Fruit fly (Drosophila melanogaster): ENCODE data around the gene CG10340.

The CG10340 gene

DNA sequence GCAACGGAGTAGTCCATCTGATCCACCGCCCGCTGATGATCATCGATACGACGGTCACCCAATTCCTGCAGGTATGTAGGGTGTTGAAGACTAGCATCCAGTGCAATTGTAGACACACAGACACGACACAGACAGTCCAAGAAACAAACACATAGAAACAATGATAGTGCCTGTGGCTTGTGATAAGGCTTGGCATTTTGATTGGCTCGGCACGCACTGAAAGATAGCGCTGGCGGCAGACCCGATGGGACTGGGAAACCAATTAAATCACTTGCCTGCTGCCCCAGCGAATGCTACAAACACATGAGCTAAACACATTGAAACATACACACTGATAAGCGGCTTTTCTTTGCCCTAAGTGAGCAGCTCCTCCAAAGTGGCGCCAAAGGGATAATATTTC, 18.5 kb upstream of the CG10340 start:
- TF ChIP-seq Myc (optimal IDR thresholded peaks at IDR 0.05) (no peak), ttk (optimal IDR thresholded peaks at IDR 0.05) (no peak), h (optimal IDR thresholded peaks at IDR 0.05) (no peak), insv (optimal IDR thresholded peaks at IDR 0.05) (no peak), Sin3A (optimal IDR thresholded peaks at IDR 0.05) (no peak), psq (optimal IDR thresholded peaks at IDR 0.05) (no peak)

DNA sequence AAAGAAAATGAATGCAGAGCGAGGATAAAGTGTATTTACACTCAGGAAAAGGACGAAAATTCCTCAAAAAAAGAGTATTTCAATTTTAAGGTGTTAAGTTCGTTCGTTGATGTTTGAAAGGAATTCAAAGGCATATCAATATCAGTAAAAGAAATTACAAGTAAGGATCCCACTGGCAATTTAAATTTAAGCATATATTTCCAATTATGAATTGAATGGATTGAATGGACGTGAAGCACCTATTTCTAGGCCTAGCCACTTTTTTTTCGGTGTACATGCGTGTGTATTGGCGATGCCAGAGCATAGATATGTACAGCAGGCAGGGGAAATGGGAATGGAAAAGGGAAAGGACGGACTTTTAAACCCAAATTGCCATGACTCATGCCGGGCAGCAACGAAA, 16.4 kb upstream of the CG10340 start:
- TF ChIP-seq Sin3A (optimal IDR thresholded peaks at IDR 0.05) (no peak), h (optimal IDR thresholded peaks at IDR 0.05) (no peak), psq (optimal IDR thresholded peaks at IDR 0.05) (no peak), insv (optimal IDR thresholded peaks at IDR 0.05) (no peak), Myc (optimal IDR thresholded peaks at IDR 0.05) (no peak), ttk (optimal IDR thresholded peaks at IDR 0.05) (no peak)

DNA sequence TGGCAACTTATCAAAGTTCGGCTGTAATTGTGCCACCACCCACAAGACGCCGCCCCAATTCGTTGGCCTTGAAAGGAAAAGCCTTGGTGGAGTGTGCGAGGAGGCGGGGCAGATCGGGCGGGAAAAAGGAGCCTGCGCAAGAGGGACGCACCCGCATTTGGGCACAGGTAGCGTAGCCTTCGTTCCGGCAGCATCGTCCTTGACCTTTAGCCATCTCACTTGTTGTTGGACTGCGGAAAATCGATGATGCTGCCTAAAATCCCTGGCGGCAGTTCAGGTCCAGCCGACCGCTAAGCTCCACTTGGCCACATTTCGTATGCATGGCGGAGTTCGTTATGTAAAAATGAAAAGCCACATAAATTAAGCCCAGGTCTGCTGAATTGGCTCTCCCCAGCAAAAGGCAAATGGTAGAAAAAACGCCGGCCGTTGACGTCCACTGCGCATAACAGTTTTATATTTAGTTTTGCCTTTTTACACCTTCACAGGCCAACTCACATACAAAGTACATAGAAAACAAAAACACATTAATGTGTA, 12.8 kb upstream of the CG10340 start:
- no peak for TF ChIP-seq Myc (optimal IDR thresholded peaks at IDR 0.05)
- TF ChIP-seq ttk (optimal IDR thresholded peaks at IDR 0.05): no peak
- TF ChIP-seq insv (optimal IDR thresholded peaks at IDR 0.05): no peak
- TF ChIP-seq h (optimal IDR thresholded peaks at IDR 0.05): no peak
- TF ChIP-seq psq (optimal IDR thresholded peaks at IDR 0.05): no peak
- TF ChIP-seq Sin3A (optimal IDR thresholded peaks at IDR 0.05): no peak

DNA sequence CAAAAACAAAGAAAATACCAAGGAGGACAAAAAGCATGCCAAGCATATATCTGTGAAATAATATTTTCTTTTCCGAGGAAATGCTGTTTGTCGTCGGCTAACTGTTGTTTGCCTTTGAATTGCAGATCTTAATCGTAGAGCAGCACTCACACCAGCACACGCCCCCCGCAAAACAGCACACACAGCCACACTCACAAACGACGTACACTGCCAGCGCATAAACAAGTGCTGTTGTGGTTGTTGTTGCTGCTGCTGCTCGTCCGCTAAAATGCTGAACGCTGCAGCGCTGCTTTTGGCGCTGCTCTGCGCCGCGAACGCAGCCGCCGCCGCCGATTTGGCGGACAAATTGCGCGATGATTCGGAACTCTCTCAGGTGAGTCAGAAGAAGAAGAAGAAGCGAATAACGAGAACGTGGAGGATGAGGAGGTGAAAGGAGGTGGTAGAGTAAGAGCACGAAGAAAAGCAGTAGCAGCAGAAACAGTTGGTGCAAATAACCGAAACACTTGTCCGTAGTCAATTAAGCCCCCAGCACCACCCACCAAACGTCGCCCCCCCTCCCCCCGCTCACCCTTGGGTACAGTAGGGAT, 11.7 kb upstream of the CG10340 start:
- TF ChIP-seq Sin3A (optimal IDR thresholded peaks at IDR 0.05) (no peak), insv (optimal IDR thresholded peaks at IDR 0.05) (no peak), Myc (optimal IDR thresholded peaks at IDR 0.05) (no peak), ttk (optimal IDR thresholded peaks at IDR 0.05) (no peak), psq (optimal IDR thresholded peaks at IDR 0.05) (no peak), h (optimal IDR thresholded peaks at IDR 0.05) (no peak)

DNA sequence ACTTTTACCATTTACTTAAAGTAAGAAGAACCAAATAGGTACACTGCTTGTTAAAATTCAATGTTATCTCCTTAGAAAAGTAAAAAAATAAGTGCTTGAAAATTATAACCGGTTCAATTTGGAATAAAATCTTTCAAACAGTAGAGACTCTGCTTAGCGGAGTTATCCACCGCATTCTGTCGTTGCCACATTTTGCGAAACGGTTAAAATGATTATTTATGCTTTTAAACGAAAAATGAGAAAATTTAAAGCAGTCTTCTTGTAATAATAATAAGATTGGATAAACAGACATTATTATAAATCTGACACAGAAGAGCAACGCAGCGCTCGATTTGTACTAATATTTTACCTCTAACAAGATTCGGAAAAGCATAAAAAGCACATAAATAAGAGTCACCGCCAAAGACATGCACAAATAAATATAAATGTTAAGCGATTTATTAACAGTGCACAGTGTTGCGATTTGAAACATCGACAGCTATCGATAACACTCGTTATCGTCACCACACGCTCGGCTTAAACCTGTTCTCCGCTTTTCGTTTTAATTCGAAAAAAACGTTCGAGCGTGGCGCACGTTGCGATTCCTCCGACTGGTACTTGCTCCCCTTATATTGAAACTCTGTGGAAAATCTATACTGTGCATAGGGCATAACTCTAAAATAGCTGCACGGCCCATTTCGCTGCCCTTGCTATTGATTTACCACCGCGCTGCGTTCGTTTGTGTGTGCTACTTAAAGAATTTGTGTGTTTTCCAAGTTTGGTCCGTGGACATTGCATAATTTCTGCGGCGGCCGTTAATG, 10.8 kb upstream of the CG10340 start, which contains the start of gene Fas1:
Gene Fas1, plus strand, starts transcription at position 489 of the 800 bp plus-strand sequence.
- TF ChIP-seq psq (optimal IDR thresholded peaks at IDR 0.05) (no peak), Sin3A (optimal IDR thresholded peaks at IDR 0.05) (no peak), Myc (optimal IDR thresholded peaks at IDR 0.05) (no peak), ttk (optimal IDR thresholded peaks at IDR 0.05) (no peak), h (optimal IDR thresholded peaks at IDR 0.05) (no peak), insv (optimal IDR thresholded peaks at IDR 0.05) (no peak)

DNA sequence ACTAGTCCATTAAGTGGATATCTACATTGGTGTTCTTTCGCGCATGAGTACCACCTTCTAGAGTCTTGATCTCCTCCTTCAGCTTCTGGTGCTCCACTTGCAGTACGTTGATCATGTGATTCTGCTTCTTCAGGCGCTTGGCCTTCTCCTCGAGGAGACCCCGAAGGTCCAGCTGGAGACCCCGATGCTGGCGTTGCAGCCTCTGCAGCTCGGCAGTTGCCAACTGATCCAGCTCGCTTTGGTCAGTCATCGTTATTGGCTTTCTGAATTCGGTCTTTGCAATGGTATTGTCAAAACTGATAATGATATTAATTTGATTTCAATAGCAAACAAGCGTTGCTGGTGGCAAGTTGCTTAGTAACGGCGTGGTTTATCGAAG, 10.2 kb upstream of the CG10340 start, which contains the start of gene Ccdc114:
Gene Ccdc114, minus strand, starts transcription at position 347 of the 379 bp plus-strand sequence.
- no peak for TF ChIP-seq Myc (optimal IDR thresholded peaks at IDR 0.05)
- no peak for TF ChIP-seq insv (optimal IDR thresholded peaks at IDR 0.05)

DNA sequence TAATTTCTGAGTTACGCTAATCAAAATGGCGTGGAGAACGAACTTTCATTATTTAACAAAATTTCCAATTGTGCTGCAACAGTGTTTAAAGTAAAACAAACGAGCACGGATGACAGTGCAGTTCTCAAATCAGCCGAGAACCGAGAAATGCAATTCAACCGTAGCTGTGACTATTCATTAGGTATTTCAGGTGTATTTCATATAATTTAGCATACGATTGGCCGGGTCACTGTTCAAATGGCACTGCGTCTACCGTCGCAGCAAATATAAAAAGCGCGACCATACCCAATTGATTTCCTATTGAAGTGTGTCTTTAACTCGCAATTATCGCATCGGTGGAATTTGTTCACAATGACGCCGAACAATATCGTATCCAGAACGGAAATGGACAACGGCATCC, 6.3 kb upstream of the CG10340 start, which contains the start of gene CG14893:
Gene CG14893, plus strand, starts transcription at position 301 of the 400 bp plus-strand sequence.
- TF ChIP-seq psq (optimal IDR thresholded peaks at IDR 0.05): no peak
- no peak for TF ChIP-seq Myc (optimal IDR thresholded peaks at IDR 0.05)
- no peak for TF ChIP-seq ttk (optimal IDR thresholded peaks at IDR 0.05)
- no peak for TF ChIP-seq insv (optimal IDR thresholded peaks at IDR 0.05)

DNA sequence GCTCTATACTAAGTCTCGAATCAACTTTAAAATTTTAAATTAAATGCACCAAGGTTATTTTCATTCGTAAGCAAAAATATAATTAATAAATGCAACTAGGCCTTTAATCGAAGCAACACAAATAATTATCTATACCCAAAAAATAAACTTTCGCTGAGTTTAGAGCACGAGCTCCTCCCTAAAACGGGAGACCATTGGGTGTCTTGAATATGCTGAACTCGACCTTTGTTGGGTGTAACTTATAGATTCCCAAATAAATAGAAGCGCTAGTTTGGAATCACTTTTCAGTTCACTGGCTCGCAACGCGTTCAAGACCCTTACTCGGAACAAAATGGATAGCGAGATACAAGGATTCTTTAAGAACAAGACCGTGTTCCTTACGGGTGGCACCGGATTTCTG, 3.5 kb upstream of the CG10340 start, which contains the start of gene CG17560:
Gene CG17560, plus strand, starts transcription at position 301 of the 400 bp plus-strand sequence.
- no peak for TF ChIP-seq Myc (optimal IDR thresholded peaks at IDR 0.05)
- no peak for TF ChIP-seq psq (optimal IDR thresholded peaks at IDR 0.05)
- TF ChIP-seq Sin3A (optimal IDR thresholded peaks at IDR 0.05): no peak
- no peak for TF ChIP-seq h (optimal IDR thresholded peaks at IDR 0.05)
- TF ChIP-seq ttk (optimal IDR thresholded peaks at IDR 0.05): no peak
- no peak for TF ChIP-seq insv (optimal IDR thresholded peaks at IDR 0.05)

DNA sequence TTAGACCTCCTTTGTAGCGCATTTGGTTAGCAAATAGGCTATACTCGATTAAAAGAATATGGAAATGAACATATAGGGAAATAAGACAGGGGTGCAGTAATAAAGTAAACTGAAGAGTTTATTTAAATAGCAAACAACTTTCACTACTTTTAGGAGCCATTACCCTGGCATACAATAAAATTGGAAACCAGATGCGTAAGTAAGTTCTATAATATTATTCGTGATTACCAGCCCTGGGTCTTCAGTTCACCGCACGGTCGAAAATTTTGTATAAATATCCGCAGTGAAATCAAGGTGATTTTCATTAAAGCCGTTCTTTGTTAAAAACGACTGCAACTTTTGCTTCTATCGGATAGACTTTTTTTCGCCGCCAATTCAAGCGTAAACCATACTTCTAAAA, 818 bp upstream of the CG10340 start, which contains the start of gene CG17562:
Gene CG17562, plus strand, starts transcription at position 301 of the 400 bp plus-strand sequence.
- TF ChIP-seq ttk (optimal IDR thresholded peaks at IDR 0.05): no peak
- TF ChIP-seq Myc (optimal IDR thresholded peaks at IDR 0.05): no peak
- no peak for TF ChIP-seq psq (optimal IDR thresholded peaks at IDR 0.05)
- TF ChIP-seq Sin3A (optimal IDR thresholded peaks at IDR 0.05): no peak
- no peak for TF ChIP-seq insv (optimal IDR thresholded peaks at IDR 0.05)
- TF ChIP-seq h (optimal IDR thresholded peaks at IDR 0.05): no peak

DNA sequence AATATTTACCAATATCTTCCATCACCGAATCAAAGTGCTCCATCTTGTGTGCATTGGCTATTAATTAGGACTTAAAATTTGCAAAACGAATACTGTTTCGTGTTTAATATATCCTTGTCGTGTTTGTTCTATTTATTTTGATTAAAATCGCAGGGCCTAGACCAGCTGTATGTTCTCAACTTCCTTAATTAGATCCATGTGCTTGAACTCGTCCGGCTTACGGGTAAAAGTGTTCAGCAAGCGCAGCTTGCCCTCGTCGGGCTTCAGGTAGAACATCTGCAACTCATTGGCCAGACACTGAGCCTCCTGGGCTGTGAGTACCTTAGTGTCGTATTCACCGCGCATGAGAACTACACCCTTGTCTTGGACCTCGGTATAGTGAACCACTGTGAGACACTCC, 891 bp downstream of the CG10340 start, which contains the start of gene CG12783:
Gene CG12783, minus strand, starts transcription at position 101 of the 400 bp plus-strand sequence.
- TF ChIP-seq Sin3A (optimal IDR thresholded peaks at IDR 0.05) (no peak), psq (optimal IDR thresholded peaks at IDR 0.05) (no peak), h (optimal IDR thresholded peaks at IDR 0.05) (no peak), Myc (optimal IDR thresholded peaks at IDR 0.05) (no peak), ttk (optimal IDR thresholded peaks at IDR 0.05) (no peak), insv (optimal IDR thresholded peaks at IDR 0.05) (no peak)

DNA sequence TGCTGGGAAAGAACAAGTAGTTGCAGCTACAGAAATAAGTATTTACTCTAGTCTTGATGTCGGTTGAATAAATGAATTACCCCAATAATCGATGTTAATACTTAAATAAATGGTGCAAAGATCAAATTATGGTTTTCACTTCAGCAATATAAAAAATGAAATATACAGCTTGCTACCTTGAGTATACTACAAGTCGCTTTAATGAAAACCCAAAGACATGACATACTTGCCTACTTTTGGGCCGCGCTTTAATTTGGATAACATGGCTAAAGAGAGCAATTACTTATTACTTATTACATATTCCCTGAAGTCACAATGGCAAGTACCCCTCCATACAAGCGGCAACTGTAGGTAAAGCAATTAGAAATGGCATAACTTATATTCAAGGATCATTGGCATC, 3.0 kb downstream of the CG10340 start:
- TF ChIP-seq psq (optimal IDR thresholded peaks at IDR 0.05): no peak
- TF ChIP-seq Myc (optimal IDR thresholded peaks at IDR 0.05): no peak
- TF ChIP-seq ttk (optimal IDR thresholded peaks at IDR 0.05): no peak
- TF ChIP-seq insv (optimal IDR thresholded peaks at IDR 0.05): no peak
- no peak for TF ChIP-seq Sin3A (optimal IDR thresholded peaks at IDR 0.05)
- no peak for TF ChIP-seq h (optimal IDR thresholded peaks at IDR 0.05)

DNA sequence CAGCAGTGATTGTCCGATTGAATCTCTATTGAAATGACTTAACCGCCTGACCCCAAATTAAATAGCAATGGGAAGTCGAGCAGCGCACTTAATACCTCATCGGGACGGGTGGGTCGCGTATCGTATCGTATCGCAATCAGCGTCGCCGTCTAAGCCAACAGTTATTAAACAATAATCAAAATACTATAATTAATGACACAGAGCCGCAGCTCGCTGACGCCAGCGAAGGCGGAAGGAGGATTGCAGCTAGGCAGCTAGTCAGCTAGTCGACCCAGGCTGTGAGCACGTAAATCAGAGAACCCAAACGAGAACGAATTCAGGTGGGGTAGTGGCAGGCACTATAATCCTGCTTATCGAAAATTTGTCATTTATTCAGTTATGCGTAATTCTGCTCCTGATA, 5.3 kb downstream of the CG10340 start, which contains the start of gene NPF:
Gene NPF, plus strand, starts transcription at position 301 of the 400 bp plus-strand sequence.
- TF ChIP-seq h (optimal IDR thresholded peaks at IDR 0.05) (no peak), Sin3A (optimal IDR thresholded peaks at IDR 0.05) (no peak), insv (optimal IDR thresholded peaks at IDR 0.05) (no peak), Myc (optimal IDR thresholded peaks at IDR 0.05) (no peak), ttk (optimal IDR thresholded peaks at IDR 0.05) (no peak), psq (optimal IDR thresholded peaks at IDR 0.05) (no peak)
